Worm (Caenorhabditis elegans) whole organism, L2 larva: ENCODE results near the gene srj-52.

ENCODE experiments used
- Y55F3AM.14 ChIP-seq: fragments of 200-800 bp; sonication (Bioruptor generic); optimal IDR thresholded peaks from 2 replicates; lab custom pipeline; 2018; ENCODE audit warnings: mild to moderate bottlenecking, missing genetic modification characterization, missing compliant biosample characterization
- ZK546.5 ChIP-seq: sonication (generic microtip); optimal IDR thresholded peaks from 2 replicates; lab custom pipeline; 2017; ENCODE audit warnings: missing biosample characterization, missing genetic modification characterization
- egl-27 ChIP-seq: sonication (generic microtip); optimal IDR thresholded peaks from 3 replicates; lab custom pipeline; 2017; ENCODE audit warnings: missing biosample characterization, missing genetic modification reagents, missing genetic modification characterization
- lsy-2 ChIP-seq, 2 experiments: fragments of 150-350 bp in 1 of 2; sonication (generic microtip) in 1 of 2; optimal IDR thresholded peaks; 2 replicates each; lab custom pipeline; 2014 to 2017; ENCODE audit warnings: missing biosample characterization in 2 of 2, missing genetic modification characterization in 2 of 2
- mbf-1 ChIP-seq: sonication (generic microtip); optimal IDR thresholded peaks from 2 replicates; lab custom pipeline; 2017; ENCODE audit warnings: missing biosample characterization, missing genetic modification characterization
- mdl-1 ChIP-seq, 2 experiments: fragments of 150-350 bp in 1 of 2; sonication (generic microtip) in 1 of 2; optimal IDR thresholded peaks; 2 replicates each; lab custom pipeline; 2017; ENCODE audit warnings: missing biosample characterization in 2 of 2, missing genetic modification characterization in 2 of 2
- nhr-23 ChIP-seq: fragments of 150-350 bp; optimal IDR thresholded peaks from 2 replicates; lab custom pipeline; 2014; ENCODE audit warnings: missing biosample characterization, missing genetic modification reagents, missing genetic modification characterization
- unc-62 ChIP-seq: fragments of 150-350 bp; optimal IDR thresholded peaks from 2 replicates; lab custom pipeline; 2014; ENCODE audit warnings: missing biosample characterization, missing genetic modification reagents, missing genetic modification characterization
- ztf-11 ChIP-seq: sonication (generic microtip); optimal IDR thresholded peaks from 2 replicates; lab custom pipeline; 2017; ENCODE audit warnings: missing biosample characterization, missing genetic modification characterization
- ztf-4 ChIP-seq: fragments of 150-350 bp; optimal IDR thresholded peaks from 2 replicates; lab custom pipeline; 2014; ENCODE audit warnings: missing biosample characterization, missing genetic modification characterization

DNA sequence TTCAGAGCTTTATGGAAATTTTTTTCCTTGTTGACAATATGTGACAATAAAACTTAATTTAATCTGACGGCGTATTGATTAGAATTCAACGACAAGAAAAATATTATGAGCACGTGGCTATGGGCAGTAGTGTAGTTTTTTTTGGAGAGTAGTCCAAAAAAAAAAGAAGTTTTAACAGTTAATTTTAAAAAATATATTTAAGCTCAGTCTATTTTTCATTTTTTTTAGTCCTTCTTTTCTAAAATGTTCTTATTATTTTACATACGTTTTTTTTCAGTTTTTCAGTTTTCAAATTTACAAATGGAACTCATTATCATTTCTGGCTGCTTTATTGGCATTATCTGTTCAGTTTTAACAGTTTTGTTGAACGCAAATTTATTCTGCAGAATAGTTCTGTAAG, 13.0 kb upstream of the srj-52 start, which contains the start of gene srbc-39:
- no peak for TF ChIP-seq mdl-1 (tag; optimal IDR thresholded peaks at IDR 0.05; lab: Kevin White, UChicago)
- no peak for TF ChIP-seq egl-27 (tag; lab: Kevin White, UChicago)
- no peak for TF ChIP-seq unc-62 (GFP tag; lab: Kevin White, UChicago)
- TF ChIP-seq lsy-2 (tag; optimal IDR thresholded peaks at IDR 0.05; lab: Kevin White, UChicago), result no peak
- TF ChIP-seq mbf-1 (tag; lab: Kevin White, UChicago), result no peak
- TF ChIP-seq ZK546.5, result no peak
- TF ChIP-seq Y55F3AM.14 (GFP tag; lab: Kevin White, UChicago), result no peak
- TF ChIP-seq ztf-11 (tag; lab: Kevin White, UChicago), result no peak
- no peak for TF ChIP-seq ztf-4 (tag; lab: Kevin White, UChicago)
- TF ChIP-seq nhr-23 (tag; lab: Kevin White, UChicago), result no peak
